Fruit fly (Drosophila melanogaster): ENCODE measurements around the gene CG31418.

Gene CG31418

dm6 chr3R:17251271-17251670, 32.3 kb upstream of the CG31418 start:
- TF ChIP-seq Hr4 (GFP tag; optimal IDR thresholded peaks at IDR 0.05) (peak; percentile 13), Ets96B (tag; optimal IDR thresholded peaks at IDR 0.05) (no peak), CG32006 (GFP tag; optimal IDR thresholded peaks at IDR 0.05) (peak; percentile 32), CG16779 (tag; optimal IDR thresholded peaks at IDR 0.05) (no peak), svp (GFP tag) (peak; percentile 36), ss (GFP tag; optimal IDR thresholded peaks at IDR 0.05) (no peak), Eip78C (GFP tag) (peak; percentile 60), pdm3 (GFP tag; optimal IDR thresholded peaks at IDR 0.05) (no peak), spab (GFP tag; optimal IDR thresholded peaks at IDR 0.05) (peak; percentile 4), CG1621 (tag; optimal IDR thresholded peaks at IDR 0.05) (no peak)

DNA sequence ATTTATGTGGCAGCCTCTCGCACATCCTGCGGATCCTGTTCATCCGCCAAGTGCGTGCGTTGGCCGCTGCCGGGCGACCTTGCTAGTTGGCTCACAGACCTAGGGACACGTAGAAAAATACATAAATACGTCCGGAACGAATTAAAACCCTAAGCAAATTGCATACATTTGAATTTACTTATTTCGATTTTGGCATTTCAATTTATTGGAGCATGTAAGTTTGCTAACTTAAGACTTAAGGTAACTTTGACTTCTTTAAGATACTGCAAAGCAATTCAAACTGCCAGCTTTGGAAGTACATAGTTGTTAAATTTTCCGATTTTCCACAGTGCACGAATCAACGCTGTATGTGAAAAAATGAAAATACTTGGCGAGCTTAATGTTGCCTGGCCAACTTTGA, 29.6 kb upstream of the CG31418 start, which contains the start of gene CG44259:
TSS of gene CG44259 (minus strand) at position 101 of the 400 bp plus-strand sequence.
- TF ChIP-seq CG31627 (GFP tag; optimal IDR thresholded peaks at IDR 0.05) (no peak), pdm3 (GFP tag; optimal IDR thresholded peaks at IDR 0.05) (no peak), CG6792 (GFP tag; optimal IDR thresholded peaks at IDR 0.05) (no peak), CG15336 (GFP tag; IDR thresholded peaks at IDR 0.05) (no peak), fkh (GFP tag; optimal IDR thresholded peaks at IDR 0.05) (no peak), CG11294 (GFP tag; IDR thresholded peaks at IDR 0.05) (no peak), CG10631 (GFP tag; optimal IDR thresholded peaks at IDR 0.05) (no peak)

dm6 chr3R:17264949-17265348, 18.6 kb upstream of the CG31418 start, which contains the start of the genes beat-IIb and CG44257:
TSS of gene beat-IIb (minus strand) at chr3R:17265049.
TSS of gene CG44257 (plus strand) at chr3R:17265278.
- TF ChIP-seq CG11902 (GFP tag; optimal IDR thresholded peaks at IDR 0.05) (no peak), topi (GFP tag; optimal IDR thresholded peaks at IDR 0.05) (no peak), ss (GFP tag; optimal IDR thresholded peaks at IDR 0.05) (no peak), CG7368 (GFP tag; optimal IDR thresholded peaks at IDR 0.05) (no peak), acj6 (GFP tag; optimal IDR thresholded peaks at IDR 0.05) (no peak), lz (GFP tag; optimal IDR thresholded peaks at IDR 0.05) (no peak), Hr39 (GFP tag; optimal IDR thresholded peaks at IDR 0.05) (no peak), fd59A (GFP tag; optimal IDR thresholded peaks at IDR 0.05) (no peak), CG8319 (GFP tag; optimal IDR thresholded peaks at IDR 0.05) (no peak), CG16779 (tag; optimal IDR thresholded peaks at IDR 0.05) (no peak), CG3919 (GFP tag; optimal IDR thresholded peaks at IDR 0.05) (no peak), CG34406 (GFP tag; optimal IDR thresholded peaks at IDR 0.05) (no peak), OdsH (GFP tag; optimal IDR thresholded peaks at IDR 0.05) (no peak), CG32006 (GFP tag; optimal IDR thresholded peaks at IDR 0.05) (no peak), achi (GFP tag; optimal IDR thresholded peaks at IDR 0.05) (no peak), CG3032 (tag; optimal IDR thresholded peaks at IDR 0.05) (no peak), Smox (GFP tag; optimal IDR thresholded peaks at IDR 0.05) (no peak), CG11294 (GFP tag; IDR thresholded peaks at IDR 0.05) (no peak)

dm6 chr3R:17284348-17284747, 753 bp downstream of the CG31418 start, which contains the start of gene CG31419:
TSS of gene CG31419 (plus strand) at chr3R:17284648.
- TF ChIP-seq ss (GFP tag; optimal IDR thresholded peaks at IDR 0.05) (no peak), Smox (GFP tag; optimal IDR thresholded peaks at IDR 0.05) (no peak), lz (GFP tag; optimal IDR thresholded peaks at IDR 0.05) (no peak), esn (GFP tag; optimal IDR thresholded peaks at IDR 0.05) (no peak), eg (GFP tag; IDR thresholded peaks at IDR 0.05) (no peak), Hr4 (GFP tag; optimal IDR thresholded peaks at IDR 0.05) (no peak), cyc (GFP tag; optimal IDR thresholded peaks at IDR 0.05) (no peak), fd59A (GFP tag; optimal IDR thresholded peaks at IDR 0.05) (no peak), dsx (GFP tag; optimal IDR thresholded peaks at IDR 0.05; ENCODE audit: poor library complexity, severe bottlenecking) (no peak)

dm6 chr3R:17289059-17289458, 5.5 kb downstream of the CG31418 start:
- TF ChIP-seq CG16779 (tag; optimal IDR thresholded peaks at IDR 0.05) = no peak
- TF ChIP-seq CG34406 (GFP tag; optimal IDR thresholded peaks at IDR 0.05) = no peak
- TF ChIP-seq CG11762 (GFP tag; optimal IDR thresholded peaks at IDR 0.05; ENCODE audit: insufficient read depth) = no peak
- no peak for TF ChIP-seq Met (GFP tag; optimal IDR thresholded peaks at IDR 0.05)
- no peak for TF ChIP-seq Ets21C (GFP tag; optimal IDR thresholded peaks at IDR 0.05)
- no peak for TF ChIP-seq Hr4 (GFP tag; optimal IDR thresholded peaks at IDR 0.05)
- TF ChIP-seq Smox (GFP tag; optimal IDR thresholded peaks at IDR 0.05) = no peak
- no peak for TF ChIP-seq CG6163 (GFP tag; IDR thresholded peaks at IDR 0.05)
- no peak for TF ChIP-seq salr (GFP tag; optimal IDR thresholded peaks at IDR 0.05)
- no peak for TF ChIP-seq esn (GFP tag; optimal IDR thresholded peaks at IDR 0.05)
- TF ChIP-seq Hr38 (GFP tag; optimal IDR thresholded peaks at IDR 0.05) = no peak
- TF ChIP-seq topi (GFP tag; optimal IDR thresholded peaks at IDR 0.05) = no peak
- no peak for TF ChIP-seq CG8632 (GFP tag; optimal IDR thresholded peaks at IDR 0.05)
- TF ChIP-seq CG3919 (GFP tag; optimal IDR thresholded peaks at IDR 0.05) = no peak
- TF ChIP-seq Sox15 (GFP tag; optimal IDR thresholded peaks at IDR 0.05) = no peak
- TF ChIP-seq fd59A (GFP tag; optimal IDR thresholded peaks at IDR 0.05) = no peak
- TF ChIP-seq ss (GFP tag; optimal IDR thresholded peaks at IDR 0.05) = no peak

Measured in whole organism, prepupa.